1 fruit fly cellular context compared by ENCODE assay signal in the genomic region with DNA sequence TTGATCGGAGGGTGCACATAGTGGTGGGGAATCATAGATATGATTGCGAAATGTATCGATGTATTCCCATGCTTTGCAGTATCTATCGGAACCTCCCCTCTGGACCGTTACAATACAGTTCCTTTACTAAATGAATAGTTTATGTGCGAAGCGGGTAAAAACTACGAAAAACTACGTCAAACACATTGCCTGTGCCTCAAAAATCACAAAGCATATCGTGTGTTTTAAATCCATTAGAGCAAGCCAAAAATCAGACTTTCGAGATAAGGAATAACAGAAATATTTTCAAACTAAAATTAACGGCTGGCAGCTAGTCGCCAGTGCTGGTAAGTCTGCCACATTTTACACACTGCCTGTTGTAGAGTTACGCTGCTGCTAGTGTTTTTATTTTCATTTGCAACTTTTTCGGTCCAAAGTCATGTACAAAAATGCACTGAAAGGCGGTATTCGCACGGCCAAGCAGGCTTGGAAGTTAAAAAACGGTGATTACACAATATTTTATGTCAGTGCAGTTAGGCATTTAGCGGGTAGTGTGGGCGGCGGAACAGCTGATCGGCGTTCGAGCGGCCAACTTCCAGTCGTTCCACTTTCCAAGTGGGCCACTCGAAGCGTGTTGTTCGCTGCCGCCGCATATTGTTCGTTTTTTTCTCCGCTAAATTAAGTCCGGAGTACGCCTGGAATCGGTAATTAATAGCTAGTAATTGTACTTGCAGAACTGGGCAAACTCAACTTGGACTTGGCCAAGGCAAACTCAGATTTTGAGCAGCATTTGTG.
TF ChIP-seq lines count a peak whose summit lies in the region.

No protein-coding gene starts in this region.

TF ChIP-seq in whole organism, embryonic, 481 proteins besides CTCF, POLR2A, EP300 and RAD21 (continued from another document):
- TF ChIP-seq Oli (tag; optimal IDR thresholded peaks at IDR 0.05; lab: Kevin White, UChicago) (no peak), h (optimal IDR thresholded peaks at IDR 0.05; lab: Kevin White, UChicago) (no peak), Hsf (GFP tag; optimal IDR thresholded peaks at IDR 0.05; lab: Kevin White, UChicago) (peak; percentile 77), sug (tag; optimal IDR thresholded peaks at IDR 0.05; lab: Kevin White, UChicago) (no peak), ara (GFP tag; IDR thresholded peaks at IDR 0.05; lab: Robert Waterston, UW) (peak; percentile 66), CG15601 (tag; optimal IDR thresholded peaks at IDR 0.05; lab: Kevin White, UChicago) (no peak), CG15011 (GFP tag; optimal IDR thresholded peaks at IDR 0.05; lab: Kevin White, UChicago) (no peak), Hmr (GFP tag; optimal IDR thresholded peaks at IDR 0.05; lab: Kevin White, UChicago) (peak; percentile 51), croc (GFP tag; conservative IDR thresholded peaks at IDR 0.05; lab: Robert Waterston, UW) (no peak), btn (GFP tag; optimal IDR thresholded peaks at IDR 0.05; lab: Kevin White, UChicago) (peak; percentile 72), dm (GFP tag; optimal IDR thresholded peaks at IDR 0.05; lab: Kevin White, UChicago) (peak; percentile 37), pan (optimal IDR thresholded peaks at IDR 0.05; lab: Kevin White, UChicago) (no peak), pan (GFP tag; optimal IDR thresholded peaks at IDR 0.05 in 1 of 2, IDR thresholded peaks at IDR 0.05 in 1 of 2) (peak in 1 of 2 experiments; percentile 23), lab (GFP tag; optimal IDR thresholded peaks at IDR 0.05; lab: Kevin White, UChicago) (peak; percentile 61), CG17912 (GFP tag; optimal IDR thresholded peaks at IDR 0.05; lab: Kevin White, UChicago) (no peak), CG1024 (GFP tag; IDR thresholded peaks at IDR 0.05; lab: Robert Waterston, UW) (0 out of 2 replicates have a peak, but pooled peaks have one; percentile 4), cas (GFP tag; IDR thresholded peaks at IDR 0.05; lab: Robert Waterston, UW) (no peak), CG1603 (tag; optimal IDR thresholded peaks at IDR 0.05; lab: Kevin White, UChicago) (peak; percentile 79), CG13123 (GFP tag; optimal IDR thresholded peaks at IDR 0.05; lab: Kevin White, UChicago) (peak; percentile 63), ase (GFP tag; IDR thresholded peaks at IDR 0.05; lab: Robert Waterston, UW) (no peak), tio (GFP tag; optimal IDR thresholded peaks at IDR 0.05; lab: Kevin White, UChicago) (no peak)
